Fruit fly (Drosophila melanogaster): ENCODE data around the gene I-t.

I-t gene

DNA sequence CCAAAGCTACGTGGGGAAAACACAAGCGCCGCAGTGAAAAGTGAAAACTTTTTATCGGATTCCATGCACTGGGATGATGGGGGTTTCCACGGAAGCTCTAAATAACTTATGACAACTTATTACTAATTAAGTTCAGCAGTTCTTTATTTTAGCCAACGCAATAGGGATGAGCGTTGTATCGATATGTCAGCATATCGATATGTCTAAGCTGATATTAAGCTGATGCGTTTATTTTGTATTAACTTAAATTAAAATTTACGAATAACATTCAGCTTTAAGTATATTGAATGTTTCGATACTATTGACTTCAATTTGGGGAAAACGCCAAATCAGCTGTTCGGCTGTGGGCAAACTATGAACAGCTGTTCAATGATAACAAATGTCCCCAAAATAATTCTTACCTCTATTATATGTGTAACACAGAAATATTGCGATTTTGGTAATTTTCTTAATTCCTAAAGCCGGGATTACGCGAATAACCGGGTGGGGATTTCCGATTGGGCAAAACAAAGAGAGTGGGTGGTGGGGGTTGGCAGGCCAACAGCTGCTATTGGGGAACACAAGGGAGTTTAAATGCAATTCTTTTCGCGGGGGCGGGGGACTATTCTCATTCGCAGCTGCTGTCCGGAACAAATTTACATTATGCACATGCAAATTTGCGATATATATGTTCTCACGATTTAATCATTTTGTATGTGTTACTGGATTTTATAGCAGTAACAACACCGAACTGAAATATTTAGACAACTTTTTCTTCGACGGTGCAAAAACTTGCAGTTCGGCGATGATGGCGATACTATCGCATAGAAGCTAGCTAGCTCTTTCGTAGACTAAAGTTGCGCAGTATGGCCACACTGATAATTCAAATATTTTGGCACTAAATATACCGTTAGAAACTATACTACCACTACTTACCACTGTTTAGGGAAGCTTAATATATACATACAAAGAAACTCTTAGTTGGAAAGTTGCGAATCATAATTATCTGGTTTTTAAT, 45.8 kb downstream of the I-t start, which contains the start of gene CG6923 (continued):
- peak; percentile 85 for TF ChIP-seq E2f2 (GFP tag; IDR thresholded peaks at IDR 0.05)
- no peak for TF ChIP-seq HLH3B (GFP tag; IDR thresholded peaks at IDR 0.05)
- no peak for TF ChIP-seq Stat92E (GFP tag; optimal IDR thresholded peaks at IDR 0.05)
- no peak for TF ChIP-seq unpg (GFP tag; optimal IDR thresholded peaks at IDR 0.05)
- no peak for TF ChIP-seq CG30020 (tag; optimal IDR thresholded peaks at IDR 0.05)
- no peak for TF ChIP-seq Doc2 (GFP tag; IDR thresholded peaks at IDR 0.05)

DNA sequence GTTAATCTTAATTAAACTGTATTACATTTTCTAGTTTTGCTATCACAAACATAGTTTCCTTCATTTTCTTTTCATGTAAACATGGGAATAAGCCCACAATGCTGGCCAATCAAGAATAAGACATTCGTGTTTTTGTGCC, 46.3 kb downstream of the I-t start, which contains the start of gene CG43062:
Gene CG43062, plus strand, starts transcription at position 40 of the 139 bp plus-strand sequence.
- no peak for TF ChIP-seq amos (GFP tag; IDR thresholded peaks at IDR 0.05; ENCODE audit: partially characterized antibody)
- TF ChIP-seq Med (GFP tag), result peak; percentile 21

- TF ChIP-seq Med (GFP tag), result peak; percentile 13
- no peak for TF ChIP-seq Six4 (GFP tag; optimal IDR thresholded peaks at IDR 0.05)
- TF ChIP-seq zf30C (GFP tag; optimal IDR thresholded peaks at IDR 0.05), result peak; percentile 6
- TF ChIP-seq sens (GFP tag), result peak; percentile 70
Observed at dm6 chr3R:11751756-11752155, 47.9 kb downstream of the I-t start.
